Worm (Caenorhabditis elegans): Measurements from ENCODE around the gene iff-2.
A peak's percentile ranks its signal among the peaks of the same experiment; 100 is the strongest.

Gene iff-2

ce11 chrII:8603567-8604359 lies 42.6 kb upstream of the iff-2 start, which contains the start of gene suf-1 (continued):
- no peak for TF ChIP-seq nhr-28 (tag; optimal IDR thresholded peaks at IDR 0.05)
- TF ChIP-seq ama-1 (optimal IDR thresholded peaks at IDR 0.05): peak; percentile 36
- TF ChIP-seq ceh-44 (GFP tag; IDR thresholded peaks at IDR 0.05): no peak
- TF ChIP-seq madf-5 (GFP tag; IDR thresholded peaks at IDR 0.05): 0 out of 4 replicates have a peak, but pooled peaks of 1 of the 2 experiments have one; percentile 3
- TF ChIP-seq T26A8.4 (GFP tag; IDR thresholded peaks at IDR 0.05): peak; percentile 50
- no peak for TF ChIP-seq mdl-1 (tag; optimal IDR thresholded peaks at IDR 0.05)

ce11 chrII:8602337-8602944 lies 41.3 kb upstream of the iff-2 start, which contains the start of the genes cpf-1 and rpl-26:
cpf-1 (minus strand) TSS chrII:8602440.
rpl-26 (plus strand) TSS chrII:8602785.
- TF ChIP-seq hlh-11 (tag; optimal IDR thresholded peaks at IDR 0.05) (peak; percentile 28), nhr-10 (tag; optimal IDR thresholded peaks at IDR 0.05) (no peak), ceh-62 (tag; optimal IDR thresholded peaks at IDR 0.05) (no peak), lin-38 (GFP tag; IDR thresholded peaks at IDR 0.05) (peak; percentile 63), dpl-1 (GFP tag; optimal IDR thresholded peaks at IDR 0.05) (peak; percentile 70), daf-19 (GFP tag; conservative IDR thresholded peaks at IDR 0.05) (no peak), ceh-44 (GFP tag; IDR thresholded peaks at IDR 0.05) (no peak), nhr-28 (tag; optimal IDR thresholded peaks at IDR 0.05) (peak; percentile 78), Y105C5A.15 (GFP tag; IDR thresholded peaks at IDR 0.05) (no peak), F37D6.2 (tag; optimal IDR thresholded peaks at IDR 0.05) (no peak), snpc-4 (tag; optimal IDR thresholded peaks at IDR 0.05) (no peak), vab-7 (GFP tag; IDR thresholded peaks at IDR 0.05) (no peak), nhr-11 (tag; optimal IDR thresholded peaks at IDR 0.05) (peak; percentile 23), nhr-76 (tag; optimal IDR thresholded peaks at IDR 0.05) (no peak), Y5F2A.4 (GFP tag; optimal IDR thresholded peaks at IDR 0.05) (no peak), aha-1 (tag) (peak; percentile 61), nhr-6 (tag; optimal IDR thresholded peaks at IDR 0.05) (peak; percentile 15), R02D3.7 (tag; optimal IDR thresholded peaks at IDR 0.05) (no peak), lin-29 (GFP tag; IDR thresholded peaks at IDR 0.05) (no peak), fkh-10 (GFP tag; optimal IDR thresholded peaks at IDR 0.05) (peak; percentile 24), pha-4 (GFP tag; IDR thresholded peaks at IDR 0.05) (no peak), pha-4 (tag; optimal IDR thresholded peaks at IDR 0.05) (no peak), hmg-1.1 (GFP tag; IDR thresholded peaks at IDR 0.05) (0 out of 2 replicates have a peak, but pooled peaks have one; percentile 21), lsy-2 (tag; optimal IDR thresholded peaks at IDR 0.05) (peak in 1 of 2 experiments; percentile 89), madf-9 (GFP tag; conservative IDR thresholded peaks at IDR 0.05) (no peak), T26A8.4 (GFP tag; IDR thresholded peaks at IDR 0.05) (0 out of 2 replicates have a peak, but pooled peaks have one; percentile 11), nhr-77 (tag; optimal IDR thresholded peaks at IDR 0.05) (peak; percentile 57), F10B5.3 (tag; optimal IDR thresholded peaks at IDR 0.05) (no peak), nhr-41 (GFP tag; IDR thresholded peaks at IDR 0.05) (no peak), rbr-2 (tag; optimal IDR thresholded peaks at IDR 0.05) (peak; percentile 32), daf-12 (tag; optimal IDR thresholded peaks at IDR 0.05) (no peak), mes-2 (tag; optimal IDR thresholded peaks at IDR 0.05; ENCODE audit: poor library complexity, severe bottlenecking) (peak; percentile 78)

- TF ChIP-seq D1046.2 (GFP tag; IDR thresholded peaks at IDR 0.05) (no peak), aha-1 (tag) (peak; percentile 30)
Measured at ce11 chrII:8600165-8600564, 39.0 kb upstream of the iff-2 start, which contains the start of gene pigg-1. pigg-1 (minus strand) TSS chrII:8600265.
